Fruit fly (Drosophila melanogaster): ENCODE results near the gene CG15160.

Gene CG15160

dm6 chr2L:18604986-18605385 is 14.3 kb downstream of the CG15160 start, which contains the start of gene CG10413:
Gene CG10413 (minus strand): TSS chr2L:18605249.
- TF ChIP-seq toe (GFP tag; optimal IDR thresholded peaks at IDR 0.05) = peak; percentile 99
- no peak for TF ChIP-seq kay (GFP tag; ENCODE audit: borderline replicate concordance)
- peak; percentile 95 for TF ChIP-seq CG14711 (tag; optimal IDR thresholded peaks at IDR 0.05)
- TF ChIP-seq CG11617 (GFP tag; optimal IDR thresholded peaks at IDR 0.05) = peak; percentile 98
- peak; percentile 90 for TF ChIP-seq pad (GFP tag; optimal IDR thresholded peaks at IDR 0.05)
- peak; percentile 98 for TF ChIP-seq CG12768 (GFP tag; optimal IDR thresholded peaks at IDR 0.05)
- peak; percentile 98 for TF ChIP-seq Hr96 (GFP tag; optimal IDR thresholded peaks at IDR 0.05)
- TF ChIP-seq cnc (optimal IDR thresholded peaks at IDR 0.05) = no peak
- peak; percentile 98 for TF ChIP-seq Crg-1 (GFP tag; optimal IDR thresholded peaks at IDR 0.05)
- TF ChIP-seq ovo (GFP tag; optimal IDR thresholded peaks at IDR 0.05) = peak; percentile 96
- TF ChIP-seq tj (GFP tag; optimal IDR thresholded peaks at IDR 0.05) = peak; percentile 88
- TF ChIP-seq cic (GFP tag; optimal IDR thresholded peaks at IDR 0.05) = peak; percentile 88
- peak; percentile 96 for TF ChIP-seq Mnt (GFP tag; optimal IDR thresholded peaks at IDR 0.05)
- peak; percentile 98 for TF ChIP-seq CG7101 (tag; optimal IDR thresholded peaks at IDR 0.05)
- TF ChIP-seq CG33017 (tag; optimal IDR thresholded peaks at IDR 0.05) = peak; percentile 98
- peak; percentile 95 for TF ChIP-seq Clk (GFP tag; optimal IDR thresholded peaks at IDR 0.05)
- peak; percentile 99 for TF ChIP-seq bab1 (GFP tag; optimal IDR thresholded peaks at IDR 0.05)
- TF ChIP-seq CG1620 (GFP tag; optimal IDR thresholded peaks at IDR 0.05) = peak; percentile 99
- TF ChIP-seq CG7045 (GFP tag; optimal IDR thresholded peaks at IDR 0.05) = peak; percentile 98
- peak; percentile 99 for TF ChIP-seq CG5204 (GFP tag; optimal IDR thresholded peaks at IDR 0.05)

dm6 chr2L:18605549-18605948 is 14.9 kb downstream of the CG15160 start, which contains the start of gene CG31789:
Gene CG31789 (plus strand): TSS chr2L:18605928.
- no peak for TF ChIP-seq CG33017 (tag; optimal IDR thresholded peaks at IDR 0.05)
- TF ChIP-seq Hr96 (GFP tag; optimal IDR thresholded peaks at IDR 0.05) = no peak
- no peak for TF ChIP-seq CG12768 (GFP tag; optimal IDR thresholded peaks at IDR 0.05)
- no peak for TF ChIP-seq cnc (optimal IDR thresholded peaks at IDR 0.05)
- TF ChIP-seq Mnt (GFP tag; optimal IDR thresholded peaks at IDR 0.05) = no peak
- no peak for TF ChIP-seq tj (GFP tag; optimal IDR thresholded peaks at IDR 0.05)
- no peak for TF ChIP-seq bab1 (GFP tag; optimal IDR thresholded peaks at IDR 0.05)
- no peak for TF ChIP-seq pad (GFP tag; optimal IDR thresholded peaks at IDR 0.05)

dm6 chr2L:18606642-18607041 is 16.0 kb downstream of the CG15160 start, which contains the start of gene CG10333:
Gene CG10333 (plus strand): TSS chr2L:18606832.
- TF ChIP-seq Mnt (GFP tag; optimal IDR thresholded peaks at IDR 0.05) = no peak
- no peak for TF ChIP-seq CG7101 (tag; optimal IDR thresholded peaks at IDR 0.05)
- TF ChIP-seq kay (GFP tag; ENCODE audit: borderline replicate concordance) = no peak
- peak; percentile 11 for TF ChIP-seq bab1 (GFP tag; optimal IDR thresholded peaks at IDR 0.05)
- no peak for TF ChIP-seq Hr96 (GFP tag; optimal IDR thresholded peaks at IDR 0.05)

dm6 chr2L:18612106-18612505 is 21.4 kb downstream of the CG15160 start, which contains the start of gene Atac2:
Gene Atac2 (minus strand): TSS chr2L:18612249.
- no peak for TF ChIP-seq CG7045 (GFP tag; optimal IDR thresholded peaks at IDR 0.05)
- TF ChIP-seq cnc (optimal IDR thresholded peaks at IDR 0.05) = no peak
- no peak for TF ChIP-seq Mnt (GFP tag; optimal IDR thresholded peaks at IDR 0.05)
- TF ChIP-seq CG33017 (tag; optimal IDR thresholded peaks at IDR 0.05) = no peak
- TF ChIP-seq CG7101 (tag; optimal IDR thresholded peaks at IDR 0.05) = no peak
- no peak for TF ChIP-seq CG12768 (GFP tag; optimal IDR thresholded peaks at IDR 0.05)
- no peak for TF ChIP-seq cic (GFP tag; optimal IDR thresholded peaks at IDR 0.05)

- TF ChIP-seq cnc (optimal IDR thresholded peaks at IDR 0.05) (no peak), Clk (GFP tag; optimal IDR thresholded peaks at IDR 0.05) (no peak), toe (GFP tag; optimal IDR thresholded peaks at IDR 0.05) (no peak), CG7045 (GFP tag; optimal IDR thresholded peaks at IDR 0.05) (no peak), CG14711 (tag; optimal IDR thresholded peaks at IDR 0.05) (no peak), CG12768 (GFP tag; optimal IDR thresholded peaks at IDR 0.05) (no peak), CG33017 (tag; optimal IDR thresholded peaks at IDR 0.05) (no peak)
These were observed 25.3 kb downstream of the CG15160 start, which contains the start of gene IFT46 for dm6 chr2L:18616019-18616418. Gene IFT46 (minus strand): TSS chr2L:18616106.

- no peak for TF ChIP-seq Hr96 (GFP tag; optimal IDR thresholded peaks at IDR 0.05)
- TF ChIP-seq pad (GFP tag; optimal IDR thresholded peaks at IDR 0.05) = peak; percentile 35
- peak; percentile 29 for TF ChIP-seq tj (GFP tag; optimal IDR thresholded peaks at IDR 0.05)
- no peak for TF ChIP-seq CG5204 (GFP tag; optimal IDR thresholded peaks at IDR 0.05)
- no peak for TF ChIP-seq cnc (optimal IDR thresholded peaks at IDR 0.05)
- no peak for TF ChIP-seq kay (GFP tag; ENCODE audit: borderline replicate concordance)
- TF ChIP-seq Crg-1 (GFP tag; optimal IDR thresholded peaks at IDR 0.05) = no peak
- TF ChIP-seq CG11617 (GFP tag; optimal IDR thresholded peaks at IDR 0.05) = peak; percentile 53
- peak; percentile 25 for TF ChIP-seq Mnt (GFP tag; optimal IDR thresholded peaks at IDR 0.05)
- no peak for TF ChIP-seq CG1620 (GFP tag; optimal IDR thresholded peaks at IDR 0.05)
- peak; percentile 71 for TF ChIP-seq bab1 (GFP tag; optimal IDR thresholded peaks at IDR 0.05)
- TF ChIP-seq Clk (GFP tag; optimal IDR thresholded peaks at IDR 0.05) = no peak
- no peak for TF ChIP-seq ovo (GFP tag; optimal IDR thresholded peaks at IDR 0.05)
- peak; percentile 38 for TF ChIP-seq cic (GFP tag; optimal IDR thresholded peaks at IDR 0.05)
- peak; percentile 56 for TF ChIP-seq CG33017 (tag; optimal IDR thresholded peaks at IDR 0.05)
- no peak for TF ChIP-seq toe (GFP tag; optimal IDR thresholded peaks at IDR 0.05)
- peak; percentile 62 for TF ChIP-seq CG12768 (GFP tag; optimal IDR thresholded peaks at IDR 0.05)
- TF ChIP-seq CG14711 (tag; optimal IDR thresholded peaks at IDR 0.05) = peak; percentile 67
- peak; percentile 56 for TF ChIP-seq CG7045 (GFP tag; optimal IDR thresholded peaks at IDR 0.05)
- TF ChIP-seq CG7101 (tag; optimal IDR thresholded peaks at IDR 0.05) = peak; percentile 56
These were observed 26.3 kb downstream of the CG15160 start, which contains the start of gene MESR3 for dm6 chr2L:18617003-18617402. Gene MESR3 (plus strand): TSS chr2L:18617256.

Measured in whole organism, adult.